Fruit fly (Drosophila melanogaster) whole organism, prepupa: ENCODE data around the gene Ssk.

ENCODE experiments used
- CG10631 ChIP-seq: fragments of 200-800 bp; sonication (Bioruptor generic); optimal IDR thresholded peaks from 2 replicates; lab custom pipeline; 2016; ENCODE audit warnings: missing biosample characterization, missing genetic modification characterization
- CG11762 ChIP-seq: fragments of 200-800 bp; sonication (Bioruptor generic); optimal IDR thresholded peaks from 3 replicates; lab custom pipeline; 2016; ENCODE audit warnings: missing biosample characterization, missing genetic modification characterization; ENCODE audit not compliant: insufficient read depth
- CG15336 ChIP-seq: fragments of 200-800 bp; sonication (Bioruptor generic); IDR thresholded peaks from 2 replicates; pipeline ENCODE4 v1.3.6; 2022; ENCODE audit warnings: missing biosample characterization, missing genetic modification characterization
- CG16779 ChIP-seq: fragments of 200-800 bp; sonication (Bioruptor generic); optimal IDR thresholded peaks from 3 replicates; lab custom pipeline; 2017; ENCODE audit warnings: missing biosample characterization, mild to moderate bottlenecking, missing genetic modification characterization
- CG31627 ChIP-seq: fragments of 200-800 bp; sonication (Bioruptor generic); optimal IDR thresholded peaks from 3 replicates; lab custom pipeline; 2016; ENCODE audit warnings: missing biosample characterization, missing genetic modification characterization
- CG32006 ChIP-seq: fragments of 200-800 bp; sonication (Bioruptor generic); optimal IDR thresholded peaks from 3 replicates; lab custom pipeline; 2017; ENCODE audit warnings: missing biosample characterization, mild to moderate bottlenecking, missing genetic modification characterization
- CG6163 ChIP-seq: fragments of 200-800 bp; sonication (Bioruptor generic); IDR thresholded peaks from 3 replicates; pipeline ENCODE4 v1.3.6; 2022; ENCODE audit warnings: missing biosample characterization, missing genetic modification characterization
- CG6792 ChIP-seq: fragments of 200-800 bp; sonication (Bioruptor generic); optimal IDR thresholded peaks from 3 replicates; lab custom pipeline; 2016; ENCODE audit warnings: missing biosample characterization, missing genetic modification characterization
- CG6854 ChIP-seq: fragments of 200-800 bp; sonication (Bioruptor generic); optimal IDR thresholded peaks from 2 replicates; lab custom pipeline; 2017; ENCODE audit warnings: missing biosample characterization, mild to moderate bottlenecking, missing genetic modification characterization
- CG7368 ChIP-seq: fragments of 200-800 bp; sonication (Bioruptor generic); optimal IDR thresholded peaks from 3 replicates; lab custom pipeline; 2016; ENCODE audit warnings: missing biosample characterization, missing genetic modification characterization
- CG8119 ChIP-seq: fragments of 200-800 bp; sonication (Bioruptor generic); IDR thresholded peaks from 3 replicates; pipeline ENCODE4 v1.3.6; 2022; ENCODE audit warnings: missing biosample characterization, missing genetic modification characterization
- CG8319 ChIP-seq: fragments of 200-800 bp; sonication (Bioruptor generic); optimal IDR thresholded peaks from 3 replicates; lab custom pipeline; 2016; ENCODE audit warnings: missing biosample characterization, missing genetic modification characterization
- CG8632 ChIP-seq: fragments of 200-800 bp; sonication (Bioruptor generic); optimal IDR thresholded peaks from 3 replicates; lab custom pipeline; 2016; ENCODE audit warnings: missing biosample characterization, missing genetic modification characterization
- Eip78C ChIP-seq: fragments of 200-800 bp; sonication (Bioruptor generic); peaks from one replicate; lab custom pipeline; 2016; ENCODE audit warnings: missing biosample characterization, missing genetic modification characterization
- Eip93F ChIP-seq: fragments of 200-800 bp; sonication (Bioruptor generic); optimal IDR thresholded peaks from 2 replicates; lab custom pipeline; 2016; ENCODE audit warnings: missing biosample characterization, mild to moderate bottlenecking, missing genetic modification characterization
- Ets21C ChIP-seq: fragments of 200-800 bp; sonication (Bioruptor generic); optimal IDR thresholded peaks from 3 replicates; lab custom pipeline; 2016; ENCODE audit warnings: missing biosample characterization, missing genetic modification characterization
- Ets96B ChIP-seq: fragments of 200-800 bp; optimal IDR thresholded peaks from 2 replicates; lab custom pipeline; 2019; ENCODE audit warnings: missing biosample characterization, mild to moderate bottlenecking, missing genetic modification characterization, moderate library complexity
- Gug ChIP-seq: fragments of 200-800 bp; sonication (Bioruptor generic); IDR thresholded peaks from 2 replicates; pipeline ENCODE4 v1.3.6; 2022; ENCODE audit warnings: missing biosample characterization, missing genetic modification characterization
- Hr39 ChIP-seq: fragments of 200-800 bp; sonication (Bioruptor generic); optimal IDR thresholded peaks from 2 replicates; lab custom pipeline; 2016; ENCODE audit warnings: missing biosample characterization, missing genetic modification characterization
- Hr4 ChIP-seq: fragments of 200-800 bp; sonication (Bioruptor generic); optimal IDR thresholded peaks from 3 replicates; lab custom pipeline; 2016; ENCODE audit warnings: missing biosample characterization, missing genetic modification characterization
- Lpt ChIP-seq: fragments of 200-800 bp; sonication (Bioruptor generic); optimal IDR thresholded peaks from 3 replicates; lab custom pipeline; 2016; ENCODE audit warnings: missing biosample characterization, missing genetic modification characterization
- Met ChIP-seq: fragments of 200-800 bp; sonication (Bioruptor generic); optimal IDR thresholded peaks from 3 replicates; lab custom pipeline; 2016; ENCODE audit warnings: missing biosample characterization, missing genetic modification characterization
- Smox ChIP-seq: fragments of 200-800 bp; sonication (Bioruptor generic); optimal IDR thresholded peaks from 3 replicates; lab custom pipeline; 2016; ENCODE audit warnings: missing biosample characterization, missing genetic modification characterization
- Sox102F ChIP-seq: fragments of 200-800 bp; sonication (Bioruptor generic); optimal IDR thresholded peaks from 2 replicates; lab custom pipeline; 2016; ENCODE audit warnings: missing biosample characterization, mild to moderate bottlenecking, missing genetic modification characterization
- Sox14 ChIP-seq: fragments of 200-800 bp; sonication (Bioruptor generic); optimal IDR thresholded peaks from 3 replicates; lab custom pipeline; 2016; ENCODE audit warnings: missing biosample characterization, missing genetic modification characterization
- achi ChIP-seq: fragments of 200-800 bp; sonication (Bioruptor generic); optimal IDR thresholded peaks from 3 replicates; lab custom pipeline; 2016; ENCODE audit warnings: missing biosample characterization, missing genetic modification characterization
- cyc ChIP-seq: fragments of 200-800 bp; sonication (Bioruptor generic); optimal IDR thresholded peaks from 3 replicates; lab custom pipeline; 2016; ENCODE audit warnings: missing biosample characterization, missing genetic modification characterization
- dsx ChIP-seq: fragments of 200-800 bp; optimal IDR thresholded peaks from 3 replicates; lab custom pipeline; 2019; ENCODE audit warnings: missing biosample characterization, mild to moderate bottlenecking, missing genetic modification characterization, moderate library complexity; ENCODE audit not compliant: poor library complexity, severe bottlenecking
- fd59A ChIP-seq: fragments of 200-800 bp; sonication (Bioruptor generic); optimal IDR thresholded peaks from 2 replicates; lab custom pipeline; 2017; ENCODE audit warnings: missing biosample characterization, mild to moderate bottlenecking, missing genetic modification characterization, missing genetic modification reagents
- fd85E ChIP-seq: fragments of 200-800 bp; sonication (Bioruptor generic); optimal IDR thresholded peaks from 3 replicates; lab custom pipeline; 2016; ENCODE audit warnings: missing biosample characterization, missing genetic modification characterization
- lz ChIP-seq: fragments of 200-800 bp; sonication (Bioruptor generic); optimal IDR thresholded peaks from 3 replicates; lab custom pipeline; 2016; ENCODE audit warnings: missing biosample characterization, missing genetic modification characterization
- net ChIP-seq: fragments of 200-800 bp; sonication (Bioruptor generic); optimal IDR thresholded peaks from 3 replicates; lab custom pipeline; 2016; ENCODE audit warnings: missing biosample characterization, missing genetic modification characterization
- pdm3 ChIP-seq: fragments of 200-800 bp; sonication (Bioruptor generic); optimal IDR thresholded peaks from 3 replicates; lab custom pipeline; 2016; ENCODE audit warnings: missing biosample characterization, missing genetic modification characterization
- salr ChIP-seq, 2 experiments: fragments of 200-800 bp; sonication (Bioruptor generic); optimal IDR thresholded peaks; 3 replicates each; lab custom pipeline; 2016 to 2018; ENCODE audit warnings: missing biosample characterization in 2 of 2, missing genetic modification characterization in 2 of 2, mild to moderate bottlenecking in 1 of 2
- ss ChIP-seq, 2 experiments: fragments of 200-800 bp; sonication (Bioruptor generic); optimal IDR thresholded peaks; 2 replicates in 1 of 2; 3 replicates in 1 of 2; lab custom pipeline; 2017 to 2018; ENCODE audit warnings: mild to moderate bottlenecking in 2 of 2, missing biosample characterization in 2 of 2, missing genetic modification characterization in 2 of 2, moderate library complexity in 1 of 2
- svp ChIP-seq: fragments of 200-800 bp; sonication (Bioruptor generic); peaks from one replicate; lab custom pipeline; 2016; ENCODE audit warnings: missing biosample characterization, missing genetic modification characterization
- vri ChIP-seq: fragments of 200-800 bp; sonication (Bioruptor generic); optimal IDR thresholded peaks from 3 replicates; lab custom pipeline; 2016; ENCODE audit warnings: missing biosample characterization, mild to moderate bottlenecking, missing genetic modification characterization

Gene Ssk

DNA sequence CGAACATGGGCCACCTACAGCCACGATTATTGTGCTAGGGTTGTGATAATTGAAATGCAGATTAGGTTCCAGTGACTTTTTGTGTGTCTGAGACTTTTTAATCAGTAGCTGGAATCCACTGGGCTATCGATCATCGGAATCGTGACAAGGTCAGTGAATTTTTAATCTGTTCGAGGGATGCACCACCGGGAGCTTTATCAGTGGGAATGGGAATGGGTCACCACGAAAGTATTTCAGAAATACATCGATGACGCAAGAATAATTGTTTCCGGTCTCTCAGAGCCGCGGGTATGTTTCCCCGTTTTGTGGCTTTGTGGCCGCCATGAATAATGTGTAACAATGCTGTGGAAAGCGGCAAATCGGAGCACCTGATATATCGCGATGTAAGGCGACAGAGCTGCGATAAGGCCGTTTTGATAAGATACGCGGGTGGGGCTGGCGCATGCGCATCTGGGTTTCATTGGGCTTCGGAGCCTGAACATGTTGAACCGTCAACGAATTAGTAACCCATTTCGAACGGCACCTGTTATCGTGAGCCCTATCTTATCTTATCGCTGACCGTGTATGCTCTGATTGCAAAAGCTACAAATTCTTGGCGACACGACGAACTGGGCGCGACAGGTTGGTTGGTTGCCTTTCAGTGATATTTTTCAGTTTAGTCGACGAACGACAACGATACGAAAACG is at the start of gene Ssk:
Ssk (plus strand) TSS at position 638 of the 686 bp plus-strand sequence.
- TF ChIP-seq CG6854 (GFP tag; lab: Kevin White, UChicago) = peak; percentile 21
- no peak for TF ChIP-seq ss (GFP tag; optimal IDR thresholded peaks at IDR 0.05; lab: Kevin White, UChicago)
- TF ChIP-seq achi (GFP tag; lab: Kevin White, UChicago) = no peak
- TF ChIP-seq vri = peak; percentile 61
- peak; percentile 89 for TF ChIP-seq Eip93F (GFP tag; lab: Kevin White, UChicago)
- TF ChIP-seq CG6163 (GFP tag; lab: Robert Waterston, UW) = peak; percentile 37; the same call in 2 of the 3 replicates
- peak; percentile 26 for TF ChIP-seq fd85E (GFP tag; lab: Kevin White, UChicago)
- no peak for TF ChIP-seq Gug (GFP tag; lab: Robert Waterston, UW)
- peak; percentile 76 for TF ChIP-seq Eip78C
- TF ChIP-seq CG6792 (GFP tag; lab: Kevin White, UChicago) = no peak
- TF ChIP-seq CG10631 (GFP tag; lab: Kevin White, UChicago) = no peak
- no peak for TF ChIP-seq Sox14 (GFP tag; lab: Kevin White, UChicago)
- TF ChIP-seq svp (GFP tag; lab: Kevin White, UChicago) = peak; percentile 89
- TF ChIP-seq CG11762 (GFP tag; lab: Kevin White, UChicago) = no peak
- TF ChIP-seq Sox102F (GFP tag; lab: Kevin White, UChicago) = no peak
- TF ChIP-seq CG8119 (GFP tag; lab: Robert Waterston, UW) = peak; percentile 43; the same call in 1 of the 3 replicates
- TF ChIP-seq CG15336 (GFP tag; lab: Robert Waterston, UW) = no peak
- TF ChIP-seq CG8319 (GFP tag; lab: Kevin White, UChicago) = peak; percentile 10
- TF ChIP-seq Ets96B (tag; lab: Kevin White, UChicago) = no peak

dm6 chr3L:20140589-20141207 is 47.6 kb upstream of the Ssk start, which contains the start of gene CG7328:
CG7328 (minus strand) TSS chr3L:20140607.
- TF ChIP-seq lz (GFP tag; lab: Kevin White, UChicago) (peak; percentile 57), vri (peak; percentile 13), Hr39 (GFP tag; lab: Kevin White, UChicago) (peak; percentile 74), Ets21C (GFP tag; lab: Kevin White, UChicago) (peak; percentile 54), Smox (peak; percentile 76), fd59A (GFP tag; lab: Kevin White, UChicago) (no peak), dsx (peak; percentile 98), achi (GFP tag; lab: Kevin White, UChicago) (peak; percentile 67), svp (GFP tag; lab: Kevin White, UChicago) (peak; percentile 90), Sox102F (GFP tag; lab: Kevin White, UChicago) (no peak), CG31627 (peak; percentile 71), CG15336 (GFP tag; lab: Robert Waterston, UW) (peak; percentile 84), CG32006 (peak; percentile 75), cyc (GFP tag; lab: Kevin White, UChicago) (no peak), salr (GFP tag; optimal IDR thresholded peaks at IDR 0.05; lab: Kevin White, UChicago) (no peak), Hr4 (GFP tag; lab: Kevin White, UChicago) (peak; percentile 78), CG16779 (tag; lab: Kevin White, UChicago) (peak; percentile 17), Lpt (GFP tag; lab: Kevin White, UChicago) (no peak), net (GFP tag; lab: Kevin White, UChicago) (peak; percentile 16), CG8119 (GFP tag; lab: Robert Waterston, UW) (peak; percentile 81), CG6163 (GFP tag; lab: Robert Waterston, UW) (0 out of 3 replicates have a peak, but pooled peaks have one; percentile 45), Sox14 (GFP tag; lab: Kevin White, UChicago) (no peak), pdm3 (GFP tag; lab: Kevin White, UChicago) (peak; percentile 74), Met (peak; percentile 83), CG7368 (GFP tag; lab: Kevin White, UChicago) (no peak), CG8632 (GFP tag; lab: Kevin White, UChicago) (peak; percentile 61)
